Worm (Caenorhabditis elegans): ENCODE data around the gene C44C10.11.
A peak's percentile ranks its signal among the peaks of the same experiment; 100 is the strongest.

Gene C44C10.11

DNA sequence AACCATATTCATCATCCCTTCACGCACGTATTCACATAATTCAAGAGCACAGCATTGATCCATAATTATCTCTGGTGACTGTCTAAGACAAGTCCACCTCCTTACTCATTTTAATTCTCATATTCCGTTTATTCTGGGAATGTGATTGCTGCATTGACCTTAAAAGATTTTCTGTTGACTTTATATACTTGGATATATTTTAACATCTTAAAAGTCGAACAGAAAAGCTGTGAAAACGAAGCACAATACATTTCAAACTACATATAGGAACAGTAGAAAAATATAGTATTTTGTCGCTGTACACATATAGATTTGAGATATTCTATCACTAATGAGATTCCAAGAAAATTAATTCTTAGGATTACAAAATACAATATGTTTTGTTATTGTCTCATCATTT lies 42.1 kb upstream of the C44C10.11 start:
- TF ChIP-seq ceh-44 (GFP tag; IDR thresholded peaks at IDR 0.05) (no peak), aha-1 (tag) (peak; percentile 91)

DNA sequence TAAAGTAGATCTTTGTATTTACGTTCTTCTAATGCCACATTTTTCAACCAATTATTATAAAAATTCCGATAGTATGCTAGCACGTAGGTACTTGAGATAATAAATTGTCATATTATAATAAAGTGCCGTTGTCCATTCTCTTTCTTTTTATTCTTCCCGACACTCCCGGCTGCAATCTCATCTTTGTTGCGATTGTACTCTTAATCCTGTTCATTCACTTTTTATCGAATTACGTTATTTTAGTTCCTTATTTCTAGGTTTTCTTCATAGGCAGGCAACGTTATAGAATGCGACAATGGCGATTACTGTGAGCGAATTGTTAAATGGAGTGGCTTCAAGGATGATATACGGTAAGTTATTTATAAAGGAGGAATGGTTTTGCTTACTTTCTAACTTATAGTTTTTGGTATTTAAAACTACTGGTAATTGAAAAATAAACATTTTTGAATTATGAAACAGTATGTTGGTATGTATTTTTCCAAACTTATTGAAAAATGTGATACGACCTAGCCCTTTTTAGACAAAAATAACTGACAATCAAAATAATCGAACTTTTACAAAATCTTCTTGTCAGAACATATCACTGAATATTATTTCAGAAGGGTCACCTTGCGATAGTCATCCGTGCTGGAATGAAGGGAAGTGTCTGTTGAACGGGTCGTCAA lies 35.8 kb upstream of the C44C10.11 start, which contains the start of gene C40H5.2:
Gene C40H5.2 (plus strand): TSS at position 256 of the 665 bp plus-strand sequence.
- TF ChIP-seq fkh-10 (GFP tag; optimal IDR thresholded peaks at IDR 0.05): peak; percentile 15
- no peak for TF ChIP-seq nhr-25 (tag; optimal IDR thresholded peaks at IDR 0.05; ENCODE audit: borderline replicate concordance, insufficient read depth)
- peak in 1 of 2 experiments; percentile 92 for TF ChIP-seq unc-62 (GFP tag; optimal IDR thresholded peaks at IDR 0.05 in 1 of 2)
- TF ChIP-seq unc-62 (tag; optimal IDR thresholded peaks at IDR 0.05): no peak
- TF ChIP-seq aha-1 (tag): peak; percentile 24

DNA sequence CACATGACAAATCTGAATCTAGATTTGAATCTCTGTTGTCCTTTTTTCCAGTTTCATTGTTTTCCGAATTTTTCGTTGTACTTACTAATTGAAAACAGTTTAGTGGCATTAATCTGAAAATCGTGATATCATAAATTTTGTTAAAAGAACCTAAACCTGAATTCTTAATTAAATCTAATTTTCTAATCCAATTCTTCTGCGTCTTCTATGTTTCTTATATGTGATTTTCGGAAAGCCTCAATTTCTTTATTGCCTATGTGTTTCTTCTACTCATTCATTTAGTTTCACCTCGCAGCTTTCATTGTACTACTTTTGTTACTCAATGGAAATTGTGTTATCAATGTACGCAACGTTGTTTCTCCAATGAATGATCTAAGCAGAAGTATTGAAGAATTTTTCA lies 33.6 kb upstream of the C44C10.11 start:
- no peak for TF ChIP-seq F10B5.3 (tag; optimal IDR thresholded peaks at IDR 0.05)

DNA sequence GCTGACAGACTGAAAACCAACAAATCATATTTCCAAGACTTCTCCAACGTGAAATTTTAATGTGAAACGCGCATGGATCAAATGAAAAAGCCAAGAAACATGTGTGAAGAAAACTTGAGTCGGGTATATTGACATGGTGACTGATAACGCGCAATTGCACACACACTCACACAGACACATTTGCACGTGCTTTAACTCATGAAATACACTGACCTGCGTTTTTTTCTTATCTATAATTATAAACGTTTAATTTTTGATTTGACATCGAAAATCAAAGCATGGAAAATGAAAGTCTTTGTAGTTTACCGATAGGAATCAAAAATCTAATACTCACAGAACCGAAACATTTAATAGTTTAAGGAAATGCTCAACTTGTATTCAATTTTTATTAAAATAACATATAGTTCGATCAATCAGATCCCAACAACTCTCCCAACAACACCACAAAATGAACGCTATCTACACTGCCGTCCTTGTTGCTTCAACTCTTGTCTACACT lies 28.5 kb upstream of the C44C10.11 start, which contains the start of gene nspa-9:
Gene nspa-9 (plus strand): TSS at position 449 of the 499 bp plus-strand sequence.
- TF ChIP-seq hlh-30 (tag; optimal IDR thresholded peaks at IDR 0.05; ENCODE audit: insufficient read depth): peak; percentile 77
- TF ChIP-seq hlh-11 (tag; optimal IDR thresholded peaks at IDR 0.05): peak; percentile 83
- no peak for TF ChIP-seq nhr-6 (tag; optimal IDR thresholded peaks at IDR 0.05)
- no peak for TF ChIP-seq madf-5 (GFP tag; IDR thresholded peaks at IDR 0.05)
- TF ChIP-seq snpc-1.2 (GFP tag; IDR thresholded peaks at IDR 0.05): no peak
- TF ChIP-seq ceh-32 (tag; optimal IDR thresholded peaks at IDR 0.05; ENCODE audit: poor library complexity): no peak
- no peak for TF ChIP-seq nhr-237 (tag; optimal IDR thresholded peaks at IDR 0.05)
- TF ChIP-seq lsy-2 (tag; optimal IDR thresholded peaks at IDR 0.05): no peak
- TF ChIP-seq ztf-11 (tag; optimal IDR thresholded peaks at IDR 0.05): no peak
- TF ChIP-seq Y48G9A.11 (GFP tag; IDR thresholded peaks at IDR 0.05): no peak
- no peak for TF ChIP-seq vab-7 (GFP tag; IDR thresholded peaks at IDR 0.05)
- no peak for TF ChIP-seq daf-16 (GFP tag; optimal IDR thresholded peaks at IDR 0.05)
- peak; percentile 91 for TF ChIP-seq daf-16 (tag; optimal IDR thresholded peaks at IDR 0.05)
- TF ChIP-seq zip-2 (tag; optimal IDR thresholded peaks at IDR 0.05): no peak
- TF ChIP-seq tra-1 (GFP tag; IDR thresholded peaks at IDR 0.05): no peak
- no peak for TF ChIP-seq gei-8 (GFP tag; optimal IDR thresholded peaks at IDR 0.05)
- no peak for TF ChIP-seq Y5F2A.4 (GFP tag; optimal IDR thresholded peaks at IDR 0.05)
- no peak for TF ChIP-seq lin-39 (tag; optimal IDR thresholded peaks at IDR 0.05)
- TF ChIP-seq sdz-12 (GFP tag; optimal IDR thresholded peaks at IDR 0.05): no peak
- TF ChIP-seq dmd-9 (GFP tag; IDR thresholded peaks at IDR 0.05): no peak
- TF ChIP-seq unc-130 (GFP tag; optimal IDR thresholded peaks at IDR 0.05): no peak
- TF ChIP-seq nhr-48 (tag; optimal IDR thresholded peaks at IDR 0.05): peak; percentile 40
- TF ChIP-seq nhr-41 (GFP tag; IDR thresholded peaks at IDR 0.05): no peak
- TF ChIP-seq daf-19 (GFP tag; conservative IDR thresholded peaks at IDR 0.05): no peak
- TF ChIP-seq saeg-2 (GFP tag; IDR thresholded peaks at IDR 0.05): no peak
- TF ChIP-seq mxl-3 (GFP tag; optimal IDR thresholded peaks at IDR 0.05): peak; percentile 39
- no peak for TF ChIP-seq lin-38 (GFP tag; IDR thresholded peaks at IDR 0.05)
- no peak for TF ChIP-seq ZK337.2 (GFP tag; IDR thresholded peaks at IDR 0.05)
- no peak for TF ChIP-seq nhr-102 (tag; optimal IDR thresholded peaks at IDR 0.05)
- TF ChIP-seq pqm-1 (tag; optimal IDR thresholded peaks at IDR 0.05): peak; percentile 62
- TF ChIP-seq dmd-6 (GFP tag; IDR thresholded peaks at IDR 0.05): peak; percentile 95
- TF ChIP-seq mdl-1 (tag; optimal IDR thresholded peaks at IDR 0.05): peak; percentile 15 to 87
- no peak for TF ChIP-seq zfp-3 (GFP tag; conservative IDR thresholded peaks at IDR 0.05)
- TF ChIP-seq spr-3 (GFP tag; optimal IDR thresholded peaks at IDR 0.05): no peak
- TF ChIP-seq ceh-20 (GFP tag; IDR thresholded peaks at IDR 0.05): no peak
- peak; percentile 5 for TF ChIP-seq T20F7.1 (GFP tag; optimal IDR thresholded peaks at IDR 0.05)
- no peak for TF ChIP-seq zfp-2 (tag; optimal IDR thresholded peaks at IDR 0.05)
- TF ChIP-seq mep-1 (tag; optimal IDR thresholded peaks at IDR 0.05): peak; percentile 25
